Worm (Caenorhabditis elegans) whole organism, L1 larva: ENCODE results near the gene lin-25.

Experiments
- C04F5.9 ChIP-seq: sonication (generic microtip); optimal IDR thresholded peaks from 2 replicates; lab custom pipeline; 2016; ENCODE audit warnings: missing genetic modification characterization, missing compliant biosample characterization
- alr-1 ChIP-seq: fragments of 200-800 bp; sonication (Bioruptor generic); optimal IDR thresholded peaks from 2 replicates; lab custom pipeline; 2018; ENCODE audit warnings: borderline replicate concordance, mild to moderate bottlenecking, missing genetic modification characterization, missing compliant biosample characterization
- blmp-1 ChIP-seq: fragments of 150-350 bp; optimal IDR thresholded peaks from 2 replicates; lab custom pipeline; 2014; ENCODE audit warnings: missing biosample characterization, missing genetic modification characterization
- ceh-8 ChIP-seq: fragments of 200-800 bp; sonication (Bioruptor generic); optimal IDR thresholded peaks from 2 replicates; lab custom pipeline; 2018; ENCODE audit warnings: mild to moderate bottlenecking, missing genetic modification characterization, moderate library complexity, missing compliant biosample characterization
- ceh-88 ChIP-seq: fragments of 200-800 bp; sonication (Bioruptor generic); IDR thresholded peaks from 2 replicates; pipeline ENCODE4 v1.3.6; 2022; ENCODE audit warnings: missing genetic modification characterization, missing compliant biosample characterization
- ces-1 ChIP-seq: fragments of 150-350 bp; optimal IDR thresholded peaks from 2 replicates; lab custom pipeline; 2014; ENCODE audit warnings: missing biosample characterization, missing genetic modification reagents, missing genetic modification characterization
- dsc-1 ChIP-seq: sonication (generic microtip); optimal IDR thresholded peaks from 2 replicates; lab custom pipeline; 2016; ENCODE audit warnings: mild to moderate bottlenecking, missing genetic modification characterization, missing compliant biosample characterization
- egl-13 ChIP-seq: sonication (generic microtip); optimal IDR thresholded peaks from 2 replicates; lab custom pipeline; 2016; ENCODE audit warnings: missing genotype, missing genetic modification reagents, missing genetic modification characterization, missing compliant biosample characterization
- egl-27 ChIP-seq, 2 experiments: fragments of 150-350 bp in 1 of 2; sonication (generic microtip); optimal IDR thresholded peaks; 3 replicates each; lab custom pipeline; 2017 to 2018; ENCODE audit warnings: missing biosample characterization in 2 of 2, missing genetic modification characterization in 2 of 2, missing genetic modification reagents in 2 of 2
- fkh-10 ChIP-seq: sonication (generic microtip); optimal IDR thresholded peaks from 2 replicates; lab custom pipeline; 2017; ENCODE audit warnings: missing biosample characterization, missing genetic modification reagents, missing genetic modification characterization
- fkh-4 ChIP-seq: sonication (generic microtip); optimal IDR thresholded peaks from 2 replicates; lab custom pipeline; 2016; ENCODE audit warnings: missing compliant biosample characterization, missing genetic modification characterization, borderline replicate concordance
- grh-1 ChIP-seq: fragments of 200-800 bp; sonication (Bioruptor generic); IDR thresholded peaks from 2 replicates; pipeline ENCODE4 v1.3.6; 2022; ENCODE audit warnings: missing genetic modification reagents, missing genetic modification characterization, missing compliant biosample characterization
- irx-1 ChIP-seq: sonication (generic microtip); optimal IDR thresholded peaks from 2 replicates; lab custom pipeline; 2016; ENCODE audit warnings: missing genetic modification characterization, missing compliant biosample characterization
- lin-13 ChIP-seq: fragments of 150-350 bp; optimal IDR thresholded peaks from 2 replicates; lab custom pipeline; 2014; ENCODE audit warnings: missing biosample characterization, missing genetic modification reagents, missing genetic modification characterization
- lin-14 ChIP-seq: fragments of 200-800 bp; sonication (Bioruptor generic); optimal IDR thresholded peaks from 2 replicates; lab custom pipeline; 2018; ENCODE audit warnings: mild to moderate bottlenecking, missing genetic modification characterization, moderate library complexity, missing compliant biosample characterization
- mdl-1 ChIP-seq, 2 experiments: fragments of 150-350 bp; optimal IDR thresholded peaks; 2 replicates each; lab custom pipeline; 2014 to 2017; ENCODE audit warnings: missing biosample characterization in 2 of 2, missing genetic modification characterization in 2 of 2, inconsistent platforms in 1 of 2
- mep-1 ChIP-seq: fragments of 150-350 bp; optimal IDR thresholded peaks from 2 replicates; lab custom pipeline; 2014; ENCODE audit warnings: missing biosample characterization, missing genetic modification characterization
- nhr-11 ChIP-seq: fragments of 150-350 bp; optimal IDR thresholded peaks from 2 replicates; lab custom pipeline; 2014; ENCODE audit warnings: missing biosample characterization, missing genetic modification characterization
- nhr-12 ChIP-seq: sonication (generic microtip); optimal IDR thresholded peaks from 2 replicates; lab custom pipeline; 2017; ENCODE audit warnings: missing biosample characterization, missing genetic modification characterization
- nhr-19 ChIP-seq: fragments of 200-800 bp; sonication (Bioruptor generic); conservative IDR thresholded peaks from 2 replicates; pipeline ENCODE4 v1.3.6; 2022; ENCODE audit warnings: missing genetic modification characterization, missing compliant biosample characterization
- nhr-20 ChIP-seq: sonication (generic microtip); optimal IDR thresholded peaks from 2 replicates; lab custom pipeline; 2016; ENCODE audit warnings: mild to moderate bottlenecking, missing genetic modification characterization, missing compliant biosample characterization
- nhr-90 ChIP-seq: sonication (generic microtip); optimal IDR thresholded peaks from 2 replicates; lab custom pipeline; 2016; ENCODE audit warnings: mild to moderate bottlenecking, missing genetic modification characterization, missing compliant biosample characterization; ENCODE audit not compliant: poor library complexity
- snpc-4 ChIP-seq: fragments of 150-350 bp; optimal IDR thresholded peaks from 2 replicates; lab custom pipeline; 2014; ENCODE audit warnings: missing biosample characterization, missing genetic modification characterization
- sox-4 ChIP-seq: sonication (generic microtip); optimal IDR thresholded peaks from 2 replicates; lab custom pipeline; 2016; ENCODE audit warnings: missing genetic modification characterization, missing compliant biosample characterization
- unc-130 ChIP-seq: fragments of 150-350 bp; optimal IDR thresholded peaks from 2 replicates; lab custom pipeline; 2017; ENCODE audit warnings: missing biosample characterization, missing genetic modification characterization, inconsistent platforms
- unc-62 ChIP-seq: fragments of 150-350 bp; optimal IDR thresholded peaks from 2 replicates; lab custom pipeline; 2014; ENCODE audit warnings: missing biosample characterization, missing genetic modification reagents, missing genetic modification characterization
- unc-86 ChIP-seq: sonication (generic microtip); optimal IDR thresholded peaks from 2 replicates; lab custom pipeline; 2016; ENCODE audit warnings: missing genetic modification characterization, missing compliant biosample characterization
- xbp-1 ChIP-seq: sonication (generic microtip); optimal IDR thresholded peaks from 2 replicates; lab custom pipeline; 2016; ENCODE audit warnings: missing genetic modification characterization, missing compliant biosample characterization
- zip-4 ChIP-seq: fragments of 200-800 bp; sonication (Bioruptor generic); optimal IDR thresholded peaks from 2 replicates; lab custom pipeline; 2018; ENCODE audit warnings: mild to moderate bottlenecking, missing genetic modification characterization, moderate library complexity, missing compliant biosample characterization
- ztf-11 ChIP-seq, 2 experiments: sonication (generic microtip); optimal IDR thresholded peaks; 2 replicates each; lab custom pipeline; 2016 to 2017; ENCODE audit warnings: missing genetic modification characterization in 2 of 2, missing biosample characterization in 1 of 2, missing compliant biosample characterization in 1 of 2

The lin-25 gene

ce11 chrV:12667926-12668325, 18.2 kb downstream of the lin-25 start, which contains the start of gene W05B10.4:
W05B10.4 (plus strand) TSS chrV:12668226.
- TF ChIP-seq blmp-1 (tag; lab: Kevin White, UChicago) (peak; percentile 5), nhr-12 (no peak)

- no peak for TF ChIP-seq mdl-1 (tag; optimal IDR thresholded peaks at IDR 0.05; lab: Kevin White, UChicago)
- no peak for TF ChIP-seq ces-1 (GFP tag; lab: Kevin White, UChicago)
- no peak for TF ChIP-seq ztf-11 (tag; optimal IDR thresholded peaks at IDR 0.05; lab: Kevin White, UChicago)
- TF ChIP-seq, all 84 proteins: peak for 0
Measured at ce11 chrV:12670607-12671006, 20.9 kb downstream of the lin-25 start, which contains the start of gene srx-116. srx-116 (plus strand) TSS chrV:12670907.

- peak; percentile 83 for TF ChIP-seq fkh-10 (GFP tag; lab: Kevin White, UChicago)
- peak; percentile 2 for TF ChIP-seq lin-14 (GFP tag; lab: Kevin White, UChicago)
- TF ChIP-seq egl-27 (tag; optimal IDR thresholded peaks at IDR 0.05; lab: Kevin White, UChicago): no peak
Measured at ce11 chrV:12673745-12674144, 24.0 kb downstream of the lin-25 start.

DNA sequence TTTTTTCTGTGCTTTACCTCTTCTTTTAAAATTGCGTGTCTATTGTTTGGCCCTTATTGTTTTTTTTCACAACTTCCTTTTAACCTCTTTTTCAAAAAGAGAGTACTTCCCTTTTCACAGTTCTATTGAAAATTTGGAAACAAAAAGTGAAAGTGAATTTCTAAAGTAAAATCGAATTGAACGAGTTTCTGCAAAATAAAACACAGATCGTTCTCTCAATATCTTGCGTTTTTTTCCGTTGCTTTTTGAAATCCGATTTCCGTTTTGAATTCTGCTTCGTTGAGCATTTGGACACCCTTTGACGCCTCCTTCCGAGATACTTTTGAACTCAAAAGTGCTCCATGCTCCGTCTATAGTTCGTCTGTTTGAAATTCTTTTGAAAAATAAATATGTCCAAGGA, 26.6 kb downstream of the lin-25 start:
- TF ChIP-seq unc-130 (tag; lab: Kevin White, UChicago) (no peak), unc-62 (GFP tag; lab: Kevin White, UChicago) (no peak), lin-14 (GFP tag; lab: Kevin White, UChicago) (peak; percentile 26), fkh-10 (GFP tag; lab: Kevin White, UChicago) (peak; percentile 91), nhr-19 (no peak), ceh-88 (GFP tag; lab: Robert Waterston, UW) (no peak)

DNA sequence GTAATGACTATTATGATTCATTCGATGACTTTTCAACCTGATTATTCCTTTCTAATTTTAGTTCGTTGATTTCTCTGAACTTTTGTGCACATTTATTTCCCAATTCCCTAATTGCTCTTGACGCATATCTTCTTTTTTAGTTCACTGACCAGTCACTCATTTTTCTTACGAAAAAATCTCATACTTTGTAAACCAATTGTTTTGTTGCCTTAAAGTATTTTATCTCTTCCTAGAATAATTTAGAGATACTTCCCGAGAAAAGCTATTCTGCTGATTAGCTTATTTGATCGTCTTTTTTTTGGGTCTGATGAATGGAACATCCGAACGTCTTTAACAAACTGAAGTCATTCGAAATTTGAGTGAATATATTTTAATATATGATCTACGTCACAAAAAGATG, 29.6 kb downstream of the lin-25 start:
- TF ChIP-seq ceh-8 (GFP tag; lab: Kevin White, UChicago) (peak; percentile 53), alr-1 (tag; lab: Kevin White, UChicago) (no peak), snpc-4 (no peak), dsc-1 (peak; percentile 64)

DNA sequence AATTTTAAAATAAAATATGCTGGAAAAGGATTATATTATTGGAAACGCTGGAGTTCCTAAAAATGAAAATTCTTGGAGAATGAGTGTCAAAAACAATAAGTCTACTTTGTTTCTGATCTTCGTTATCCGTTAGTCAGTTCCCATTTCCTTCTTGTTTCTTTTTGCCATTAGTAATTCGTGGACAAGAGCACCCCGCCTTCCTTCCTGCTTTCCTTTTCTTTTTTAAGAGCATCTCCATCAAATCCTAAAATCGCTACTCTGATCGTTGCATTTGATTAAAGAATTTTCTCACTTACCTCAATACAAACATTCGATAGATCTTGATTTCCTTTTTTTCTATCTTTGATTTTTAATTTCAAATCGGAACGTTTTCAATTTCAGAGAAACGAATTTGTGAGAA, 30.1 kb downstream of the lin-25 start, which contains the start of gene frpr-15:
TSS of gene frpr-15 (plus strand) at position 301 of the 400 bp plus-strand sequence.
- no peak for TF ChIP-seq unc-86 (tag; lab: Kevin White, UChicago)
- peak; percentile 9 for TF ChIP-seq fkh-10 (GFP tag; lab: Kevin White, UChicago)
- no peak for TF ChIP-seq mep-1 (tag; lab: Kevin White, UChicago)
- TF ChIP-seq, all 84 proteins: peak for 1

DNA sequence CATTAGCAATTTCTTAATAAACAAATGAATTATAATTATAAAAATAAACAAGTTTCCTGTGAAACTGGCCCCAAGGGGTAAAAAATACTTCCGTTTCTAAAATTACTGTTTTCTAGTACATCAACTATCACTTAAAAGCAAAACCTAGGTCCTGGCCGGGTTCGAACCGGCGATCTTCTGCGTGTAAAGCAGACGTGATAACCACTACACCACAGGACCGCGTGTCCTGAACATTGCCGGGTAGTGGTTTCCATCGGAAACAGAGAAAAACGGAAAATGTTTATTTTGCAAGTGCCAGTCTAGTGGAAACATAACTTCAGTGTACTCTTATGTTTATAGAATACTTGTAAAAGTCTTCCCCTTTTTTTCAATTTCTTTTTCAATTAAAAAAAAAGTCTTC, 33.5 kb downstream of the lin-25 start:
- TF ChIP-seq irx-1 (tag; lab: Kevin White, UChicago) (no peak), zip-4 (no peak), fkh-4 (tag; lab: Kevin White, UChicago) (no peak), nhr-90 (tag; lab: Kevin White, UChicago) (peak; percentile 7), lin-13 (GFP tag; lab: Kevin White, UChicago) (no peak), xbp-1 (no peak), egl-13 (tag; lab: Kevin White, UChicago) (no peak), mdl-1 (tag; optimal IDR thresholded peaks at IDR 0.05; lab: Kevin White, UChicago) (no peak), C04F5.9 (no peak), nhr-20 (peak; percentile 15), grh-1 (GFP tag; lab: Robert Waterston, UW) (no peak), nhr-11 (tag; lab: Kevin White, UChicago) (no peak), lin-14 (GFP tag; lab: Kevin White, UChicago) (no peak), sox-4 (tag; lab: Kevin White, UChicago) (no peak)
